Fruit fly (Drosophila melanogaster) Kc167 (cell line): ENCODE data around the gene CG14866.

ENCODE experiments used
- h ChIP-seq: fragments of >200 bp; optimal IDR thresholded peaks from 3 replicates; lab custom pipeline; 2018; ENCODE audit warnings: missing external identifiers
- insv ChIP-seq: fragments of >200 bp; optimal IDR thresholded peaks from 3 replicates; lab custom pipeline; 2018; ENCODE audit warnings: missing external identifiers
- psq ChIP-seq: fragments of >200 bp; optimal IDR thresholded peaks from 2 replicates; lab custom pipeline; 2017; ENCODE audit warnings: missing external identifiers
- ttk ChIP-seq: sonication (Bioruptor generic); optimal IDR thresholded peaks from 2 replicates; lab custom pipeline; 2017; ENCODE audit warnings: missing external identifiers

DNA sequence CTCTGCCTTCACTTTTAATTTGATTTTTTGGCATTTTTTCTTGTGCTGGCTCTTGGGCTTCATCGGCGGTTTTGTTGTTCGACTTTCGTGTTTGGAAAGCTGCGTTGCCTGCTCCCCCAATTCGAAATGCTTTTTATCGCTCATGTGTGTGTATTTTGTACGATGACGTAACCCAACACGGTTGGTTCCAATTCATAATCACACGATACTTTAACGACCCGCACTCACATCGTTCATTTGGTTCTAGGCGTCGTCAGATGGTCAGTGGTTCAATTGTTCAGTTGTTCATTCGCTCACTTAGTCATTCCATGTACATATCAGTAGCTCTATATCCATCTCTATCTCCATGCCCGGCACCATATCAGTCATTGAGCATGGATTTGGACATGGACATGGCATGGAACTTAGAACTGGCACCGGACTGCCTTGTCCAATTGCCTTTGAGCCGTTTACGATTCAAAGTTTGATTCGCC lies 22.4 kb upstream of the CG14866 start:
- TF ChIP-seq h (no peak), psq (no peak), ttk (lab: Kevin White, UChicago) (no peak), insv (no peak)
